Fruit fly (Drosophila melanogaster) whole organism, prepupa: ENCODE data around the gene CG14907.

ENCODE experiments used
- Blimp-1 ChIP-seq: fragments of 200-800 bp; sonication (Bioruptor generic); optimal IDR thresholded peaks from 3 replicates; lab custom pipeline; 2017; ENCODE audit warnings: missing biosample characterization, missing genetic modification characterization, mild to moderate bottlenecking, moderate library complexity, missing genetic modification reagents
- CG10631 ChIP-seq: fragments of 200-800 bp; sonication (Bioruptor generic); optimal IDR thresholded peaks from 2 replicates; lab custom pipeline; 2016; ENCODE audit warnings: missing biosample characterization, missing genetic modification characterization
- CG11294 ChIP-seq: fragments of 200-800 bp; sonication (Bioruptor generic); IDR thresholded peaks from 2 replicates; pipeline ENCODE4 v1.3.6; 2022; ENCODE audit warnings: missing biosample characterization, missing genetic modification characterization
- CG11762 ChIP-seq: fragments of 200-800 bp; sonication (Bioruptor generic); optimal IDR thresholded peaks from 3 replicates; lab custom pipeline; 2016; ENCODE audit warnings: missing biosample characterization, missing genetic modification characterization; ENCODE audit not compliant: insufficient read depth
- CG11902 ChIP-seq: fragments of 200-800 bp; sonication (Bioruptor generic); optimal IDR thresholded peaks from 3 replicates; lab custom pipeline; 2016; ENCODE audit warnings: missing biosample characterization, missing genetic modification characterization
- CG15336 ChIP-seq: fragments of 200-800 bp; sonication (Bioruptor generic); IDR thresholded peaks from 2 replicates; pipeline ENCODE4 v1.3.6; 2022; ENCODE audit warnings: missing biosample characterization, missing genetic modification characterization
- CG1621 ChIP-seq: fragments of 200-800 bp; sonication (Bioruptor generic); optimal IDR thresholded peaks from 3 replicates; lab custom pipeline; 2018; ENCODE audit warnings: missing biosample characterization, mild to moderate bottlenecking, missing genetic modification characterization
- CG16779 ChIP-seq: fragments of 200-800 bp; sonication (Bioruptor generic); optimal IDR thresholded peaks from 3 replicates; lab custom pipeline; 2017; ENCODE audit warnings: missing biosample characterization, mild to moderate bottlenecking, missing genetic modification characterization
- CG34406 ChIP-seq: fragments of 200-800 bp; sonication (Bioruptor generic); optimal IDR thresholded peaks from 3 replicates; lab custom pipeline; 2016; ENCODE audit warnings: missing biosample characterization, missing genetic modification characterization
- CG3919 ChIP-seq: fragments of 200-800 bp; sonication (Bioruptor generic); optimal IDR thresholded peaks from 3 replicates; lab custom pipeline; 2016; ENCODE audit warnings: missing biosample characterization, missing genetic modification characterization
- CG4318 ChIP-seq: fragments of 200-800 bp; sonication (Bioruptor generic); optimal IDR thresholded peaks from 3 replicates; lab custom pipeline; 2017; ENCODE audit warnings: missing biosample characterization, mild to moderate bottlenecking, missing genetic modification characterization
- CG6163 ChIP-seq: fragments of 200-800 bp; sonication (Bioruptor generic); IDR thresholded peaks from 3 replicates; pipeline ENCODE4 v1.3.6; 2022; ENCODE audit warnings: missing biosample characterization, missing genetic modification characterization
- CG6276 ChIP-seq: fragments of 200-800 bp; sonication (Bioruptor generic); optimal IDR thresholded peaks from 2 replicates; lab custom pipeline; 2017; ENCODE audit warnings: missing biosample characterization, mild to moderate bottlenecking, missing genetic modification characterization
- CG6854 ChIP-seq: fragments of 200-800 bp; sonication (Bioruptor generic); optimal IDR thresholded peaks from 2 replicates; lab custom pipeline; 2017; ENCODE audit warnings: missing biosample characterization, mild to moderate bottlenecking, missing genetic modification characterization
- CG8119 ChIP-seq: fragments of 200-800 bp; sonication (Bioruptor generic); IDR thresholded peaks from 3 replicates; pipeline ENCODE4 v1.3.6; 2022; ENCODE audit warnings: missing biosample characterization, missing genetic modification characterization
- CG8319 ChIP-seq: fragments of 200-800 bp; sonication (Bioruptor generic); optimal IDR thresholded peaks from 3 replicates; lab custom pipeline; 2016; ENCODE audit warnings: missing biosample characterization, missing genetic modification characterization
- CG9139 ChIP-seq: fragments of 200-800 bp; sonication (Bioruptor generic); optimal IDR thresholded peaks from 3 replicates; lab custom pipeline; 2017; ENCODE audit warnings: missing biosample characterization, mild to moderate bottlenecking, missing genetic modification characterization
- Eip78C ChIP-seq: fragments of 200-800 bp; sonication (Bioruptor generic); peaks from one replicate; lab custom pipeline; 2016; ENCODE audit warnings: missing biosample characterization, missing genetic modification characterization
- Ets21C ChIP-seq: fragments of 200-800 bp; sonication (Bioruptor generic); optimal IDR thresholded peaks from 3 replicates; lab custom pipeline; 2016; ENCODE audit warnings: missing biosample characterization, missing genetic modification characterization
- Gug ChIP-seq: fragments of 200-800 bp; sonication (Bioruptor generic); IDR thresholded peaks from 2 replicates; pipeline ENCODE4 v1.3.6; 2022; ENCODE audit warnings: missing biosample characterization, missing genetic modification characterization
- Hr38 ChIP-seq: sonication (Bioruptor generic); optimal IDR thresholded peaks from 2 replicates; lab custom pipeline; 2016; ENCODE audit warnings: missing biosample characterization, missing genetic modification characterization
- Hr4 ChIP-seq: fragments of 200-800 bp; sonication (Bioruptor generic); optimal IDR thresholded peaks from 3 replicates; lab custom pipeline; 2016; ENCODE audit warnings: missing biosample characterization, missing genetic modification characterization
- OdsH ChIP-seq: fragments of 200-800 bp; sonication (Bioruptor generic); optimal IDR thresholded peaks from 3 replicates; lab custom pipeline; 2016; ENCODE audit warnings: missing biosample characterization, missing genetic modification characterization
- Sox102F ChIP-seq: fragments of 200-800 bp; sonication (Bioruptor generic); optimal IDR thresholded peaks from 2 replicates; lab custom pipeline; 2016; ENCODE audit warnings: missing biosample characterization, mild to moderate bottlenecking, missing genetic modification characterization
- Sox15 ChIP-seq: fragments of 200-800 bp; sonication (Bioruptor generic); optimal IDR thresholded peaks from 3 replicates; lab custom pipeline; 2016; ENCODE audit warnings: missing biosample characterization, missing genetic modification characterization
- acj6 ChIP-seq: fragments of 200-800 bp; sonication (Bioruptor generic); optimal IDR thresholded peaks from 3 replicates; lab custom pipeline; 2016; ENCODE audit warnings: missing biosample characterization, missing genetic modification characterization
- dsx ChIP-seq: fragments of 200-800 bp; optimal IDR thresholded peaks from 3 replicates; lab custom pipeline; 2019; ENCODE audit warnings: missing biosample characterization, mild to moderate bottlenecking, missing genetic modification characterization, moderate library complexity; ENCODE audit not compliant: poor library complexity, severe bottlenecking
- fd85E ChIP-seq: fragments of 200-800 bp; sonication (Bioruptor generic); optimal IDR thresholded peaks from 3 replicates; lab custom pipeline; 2016; ENCODE audit warnings: missing biosample characterization, missing genetic modification characterization
- fkh ChIP-seq: fragments of 200-800 bp; sonication (Bioruptor generic); optimal IDR thresholded peaks from 3 replicates; lab custom pipeline; 2017; ENCODE audit warnings: missing biosample characterization, mild to moderate bottlenecking, missing genetic modification characterization, moderate library complexity
- net ChIP-seq: fragments of 200-800 bp; sonication (Bioruptor generic); optimal IDR thresholded peaks from 3 replicates; lab custom pipeline; 2016; ENCODE audit warnings: missing biosample characterization, missing genetic modification characterization
- topi ChIP-seq: fragments of 200-800 bp; sonication (Bioruptor generic); optimal IDR thresholded peaks from 3 replicates; lab custom pipeline; 2016; ENCODE audit warnings: missing biosample characterization, missing genetic modification characterization

The CG14907 gene

dm6 chr3R:16626899-16627432 is 25.2 kb downstream of the CG14907 start:
- no peak for TF ChIP-seq fd85E (GFP tag; lab: Kevin White, UChicago)
- TF ChIP-seq fkh = peak; percentile 51
- no peak for TF ChIP-seq Blimp-1 (GFP tag; lab: Kevin White, UChicago)

DNA sequence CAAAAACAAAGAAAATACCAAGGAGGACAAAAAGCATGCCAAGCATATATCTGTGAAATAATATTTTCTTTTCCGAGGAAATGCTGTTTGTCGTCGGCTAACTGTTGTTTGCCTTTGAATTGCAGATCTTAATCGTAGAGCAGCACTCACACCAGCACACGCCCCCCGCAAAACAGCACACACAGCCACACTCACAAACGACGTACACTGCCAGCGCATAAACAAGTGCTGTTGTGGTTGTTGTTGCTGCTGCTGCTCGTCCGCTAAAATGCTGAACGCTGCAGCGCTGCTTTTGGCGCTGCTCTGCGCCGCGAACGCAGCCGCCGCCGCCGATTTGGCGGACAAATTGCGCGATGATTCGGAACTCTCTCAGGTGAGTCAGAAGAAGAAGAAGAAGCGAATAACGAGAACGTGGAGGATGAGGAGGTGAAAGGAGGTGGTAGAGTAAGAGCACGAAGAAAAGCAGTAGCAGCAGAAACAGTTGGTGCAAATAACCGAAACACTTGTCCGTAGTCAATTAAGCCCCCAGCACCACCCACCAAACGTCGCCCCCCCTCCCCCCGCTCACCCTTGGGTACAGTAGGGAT is 26.2 kb downstream of the CG14907 start:
- no peak for TF ChIP-seq net (GFP tag; lab: Kevin White, UChicago)
- no peak for TF ChIP-seq Sox102F
- TF ChIP-seq CG8119 (GFP tag; lab: Robert Waterston, UW) = peak; percentile 33; the same call in 1 of the 3 replicates
- peak; percentile 46 for TF ChIP-seq Eip78C (GFP tag; lab: Kevin White, UChicago)
- 0 out of 3 replicates have a peak, but pooled peaks have one; percentile 29 for TF ChIP-seq CG6163 (GFP tag; lab: Robert Waterston, UW)
- no peak for TF ChIP-seq CG11294 (GFP tag; lab: Robert Waterston, UW)
- peak; percentile 26 for TF ChIP-seq CG1621 (tag; lab: Kevin White, UChicago)

dm6 chr3R:16624750-16625549 is 27.2 kb downstream of the CG14907 start, which contains the start of gene Fas1:
Gene Fas1, plus strand, starts transcription at chr3R:16625238.
- peak; percentile 13 for TF ChIP-seq CG3919 (GFP tag; lab: Kevin White, UChicago)
- peak; percentile 50 for TF ChIP-seq Eip78C (GFP tag; lab: Kevin White, UChicago)
- TF ChIP-seq CG6854 (GFP tag; lab: Kevin White, UChicago) = peak; percentile 38
- TF ChIP-seq Hr4 = peak; percentile 15
- TF ChIP-seq Blimp-1 (GFP tag; lab: Kevin White, UChicago) = no peak

DNA sequence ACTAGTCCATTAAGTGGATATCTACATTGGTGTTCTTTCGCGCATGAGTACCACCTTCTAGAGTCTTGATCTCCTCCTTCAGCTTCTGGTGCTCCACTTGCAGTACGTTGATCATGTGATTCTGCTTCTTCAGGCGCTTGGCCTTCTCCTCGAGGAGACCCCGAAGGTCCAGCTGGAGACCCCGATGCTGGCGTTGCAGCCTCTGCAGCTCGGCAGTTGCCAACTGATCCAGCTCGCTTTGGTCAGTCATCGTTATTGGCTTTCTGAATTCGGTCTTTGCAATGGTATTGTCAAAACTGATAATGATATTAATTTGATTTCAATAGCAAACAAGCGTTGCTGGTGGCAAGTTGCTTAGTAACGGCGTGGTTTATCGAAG is 27.8 kb downstream of the CG14907 start, which contains the start of gene Ccdc114:
Gene Ccdc114, minus strand, starts transcription at position 347 of the 379 bp plus-strand sequence.
- TF ChIP-seq Gug (GFP tag; lab: Robert Waterston, UW) (no peak), CG8319 (peak; percentile 70)
- TF ChIP-seq, all 60 proteins: peak for 1

- TF ChIP-seq CG6163 (GFP tag; lab: Robert Waterston, UW) (no peak), CG16779 (tag; lab: Kevin White, UChicago) (no peak), CG8119 (GFP tag; lab: Robert Waterston, UW) (no peak)
Observed at dm6 chr3R:16620478-16620877, 31.6 kb downstream of the CG14907 start, which contains the start of gene CG14893. Gene CG14893, plus strand, starts transcription at chr3R:16620778.

dm6 chr3R:16617650-16618049 is 34.5 kb downstream of the CG14907 start, which contains the start of gene CG17560:
Gene CG17560, plus strand, starts transcription at chr3R:16617950.
- no peak for TF ChIP-seq fkh
- TF ChIP-seq CG6854 (GFP tag; lab: Kevin White, UChicago) = no peak
- TF ChIP-seq CG6276 (GFP tag; lab: Kevin White, UChicago) = no peak
- no peak for TF ChIP-seq CG34406 (GFP tag; lab: Kevin White, UChicago)
- TF ChIP-seq Hr38 = no peak
- no peak for TF ChIP-seq CG10631 (GFP tag; lab: Kevin White, UChicago)
- TF ChIP-seq topi = no peak
- TF ChIP-seq OdsH (GFP tag; lab: Kevin White, UChicago) = no peak
- TF ChIP-seq acj6 (GFP tag; lab: Kevin White, UChicago) = no peak
- no peak for TF ChIP-seq Blimp-1 (GFP tag; lab: Kevin White, UChicago)
- TF ChIP-seq dsx (GFP tag; lab: Kevin White, UChicago) = no peak
- TF ChIP-seq CG6163 (GFP tag; lab: Robert Waterston, UW) = no peak
- TF ChIP-seq, all 60 proteins: peak for 0

dm6 chr3R:16615009-16615408 is 37.1 kb downstream of the CG14907 start, which contains the start of gene CG17562:
Gene CG17562, plus strand, starts transcription at chr3R:16615309.
- TF ChIP-seq CG8119 (GFP tag; lab: Robert Waterston, UW) (no peak), Ets21C (no peak), Eip78C (GFP tag; lab: Kevin White, UChicago) (no peak), CG4318 (no peak), Sox15 (no peak), CG9139 (GFP tag; lab: Kevin White, UChicago) (no peak), fd85E (GFP tag; lab: Kevin White, UChicago) (no peak), CG11902 (no peak), CG15336 (GFP tag; lab: Robert Waterston, UW) (no peak), OdsH (GFP tag; lab: Kevin White, UChicago) (no peak), CG11762 (GFP tag; lab: Kevin White, UChicago) (no peak), CG6854 (GFP tag; lab: Kevin White, UChicago) (no peak), CG6163 (GFP tag; lab: Robert Waterston, UW) (no peak), net (GFP tag; lab: Kevin White, UChicago) (no peak), Blimp-1 (GFP tag; lab: Kevin White, UChicago) (no peak)
